Fruit fly (Drosophila melanogaster): Measurements from ENCODE around the gene Jig.

dm6 chr3R:14557480-14558354 is 3.0 kb upstream of the Jig start, which contains the start of gene Pde6:
- peak; percentile 17 for TF ChIP-seq ovo (GFP tag; optimal IDR thresholded peaks at IDR 0.05)
- TF ChIP-seq CG5204 (GFP tag; optimal IDR thresholded peaks at IDR 0.05) = no peak
- peak; percentile 91 for TF ChIP-seq kay (GFP tag; ENCODE audit: borderline replicate concordance)
- TF ChIP-seq CG11617 (GFP tag; optimal IDR thresholded peaks at IDR 0.05) = peak; percentile 63
- peak; percentile 33 for TF ChIP-seq Crg-1 (GFP tag; optimal IDR thresholded peaks at IDR 0.05)
- TF ChIP-seq CG7045 (GFP tag; optimal IDR thresholded peaks at IDR 0.05) = peak; percentile 43
- TF ChIP-seq cnc (optimal IDR thresholded peaks at IDR 0.05) = no peak

Measured in whole organism, adult.